Fruit fly (Drosophila melanogaster): ENCODE measurements around the gene nebu.

nebu gene

dm6 chr3L:12835511-12836479 lies 7.1 kb downstream of the nebu start:
- TF ChIP-seq CTCF (optimal IDR thresholded peaks at IDR 0.05) (no peak), CG8478 (optimal IDR thresholded peaks at IDR 0.05) (no peak)

dm6 chr3L:12834526-12835213 lies 8.2 kb downstream of the nebu start:
- TF ChIP-seq CG8478 (optimal IDR thresholded peaks at IDR 0.05) (no peak), CTCF (optimal IDR thresholded peaks at IDR 0.05) (no peak)

dm6 chr3L:12833864-12834525 lies 8.9 kb downstream of the nebu start:
- no peak for TF ChIP-seq CG8478 (optimal IDR thresholded peaks at IDR 0.05)
- TF ChIP-seq CTCF (optimal IDR thresholded peaks at IDR 0.05), result no peak

- TF ChIP-seq CTCF (optimal IDR thresholded peaks at IDR 0.05), result no peak
- no peak for TF ChIP-seq CG8478 (optimal IDR thresholded peaks at IDR 0.05)
Measured at dm6 chr3L:12833354-12833753, 9.6 kb downstream of the nebu start.

dm6 chr3L:12832355-12832881 lies 10.5 kb downstream of the nebu start:
- TF ChIP-seq CTCF (optimal IDR thresholded peaks at IDR 0.05) (no peak), CG8478 (optimal IDR thresholded peaks at IDR 0.05) (no peak)

dm6 chr3L:12831290-12831952 lies 11.5 kb downstream of the nebu start:
- no peak for TF ChIP-seq CTCF (optimal IDR thresholded peaks at IDR 0.05)
- TF ChIP-seq CG8478 (optimal IDR thresholded peaks at IDR 0.05), result no peak

DNA sequence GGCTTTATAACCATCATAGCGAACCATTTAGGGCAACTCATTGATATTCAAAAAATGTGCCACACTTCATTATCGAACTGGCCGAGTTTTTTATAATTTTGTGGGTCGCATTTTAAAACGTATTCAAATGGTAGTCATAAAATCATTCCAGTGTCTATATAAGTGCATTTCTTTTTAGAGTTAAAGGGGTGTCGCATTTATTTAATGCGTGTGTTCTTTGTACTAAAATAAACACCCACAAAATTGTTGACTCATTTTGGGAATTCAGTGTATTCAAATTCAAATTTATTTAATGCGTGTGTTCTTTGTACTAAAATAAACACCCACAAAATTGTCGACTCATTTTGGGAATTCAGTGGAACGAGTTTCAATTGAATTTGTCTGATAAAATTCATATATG lies 12.5 kb downstream of the nebu start:
- TF ChIP-seq CG8478 (optimal IDR thresholded peaks at IDR 0.05) (no peak), CTCF (optimal IDR thresholded peaks at IDR 0.05) (no peak)

DNA sequence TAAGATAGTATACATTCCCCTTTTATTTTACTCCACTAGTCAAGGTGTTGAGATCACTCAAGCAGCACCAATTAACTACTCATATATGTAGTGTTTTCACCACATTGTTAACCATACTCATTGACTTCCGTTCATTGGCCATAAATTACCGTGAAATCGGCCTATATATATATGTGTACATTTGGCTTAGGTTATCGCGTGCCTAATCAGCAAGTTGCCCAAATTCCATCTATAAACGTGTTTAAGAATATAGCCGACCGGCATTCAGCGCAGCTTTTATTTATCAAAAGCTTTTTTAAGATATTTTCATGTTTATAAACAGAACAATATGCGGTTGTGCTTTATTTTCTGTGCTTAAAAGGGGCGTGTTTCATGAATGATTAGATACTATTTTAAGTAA lies 14.4 kb downstream of the nebu start:
- no peak for TF ChIP-seq CTCF (optimal IDR thresholded peaks at IDR 0.05)
- TF ChIP-seq CG8478 (optimal IDR thresholded peaks at IDR 0.05), result no peak

DNA sequence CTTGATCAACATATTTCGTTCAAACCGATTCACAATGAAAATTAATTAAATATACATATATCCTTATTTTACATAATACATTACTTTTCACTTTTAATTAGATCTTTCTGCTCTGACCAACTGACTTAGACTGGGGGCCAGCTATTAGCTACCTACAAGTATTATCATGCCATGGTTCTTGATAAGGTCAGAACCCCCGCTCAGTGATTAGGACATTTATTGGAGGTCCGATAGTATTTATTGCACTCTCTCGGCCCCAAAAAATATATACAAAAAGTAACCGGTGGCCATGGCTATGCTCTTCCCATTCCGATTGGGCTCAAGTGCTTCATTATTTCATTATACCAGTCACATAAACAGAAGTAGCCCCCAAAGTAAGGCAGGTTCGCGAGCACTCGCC lies 15.2 kb downstream of the nebu start:
- TF ChIP-seq CTCF (optimal IDR thresholded peaks at IDR 0.05) (no peak), CG8478 (optimal IDR thresholded peaks at IDR 0.05) (no peak)

dm6 chr3L:12815756-12816155 lies 27.1 kb downstream of the nebu start:
- TF ChIP-seq CG8478 (optimal IDR thresholded peaks at IDR 0.05) (no peak), CTCF (optimal IDR thresholded peaks at IDR 0.05) (no peak)

- no peak for TF ChIP-seq CG8478 (optimal IDR thresholded peaks at IDR 0.05)
Measured at dm6 chr3L:12814806-12815205, 28.1 kb downstream of the nebu start.

DNA sequence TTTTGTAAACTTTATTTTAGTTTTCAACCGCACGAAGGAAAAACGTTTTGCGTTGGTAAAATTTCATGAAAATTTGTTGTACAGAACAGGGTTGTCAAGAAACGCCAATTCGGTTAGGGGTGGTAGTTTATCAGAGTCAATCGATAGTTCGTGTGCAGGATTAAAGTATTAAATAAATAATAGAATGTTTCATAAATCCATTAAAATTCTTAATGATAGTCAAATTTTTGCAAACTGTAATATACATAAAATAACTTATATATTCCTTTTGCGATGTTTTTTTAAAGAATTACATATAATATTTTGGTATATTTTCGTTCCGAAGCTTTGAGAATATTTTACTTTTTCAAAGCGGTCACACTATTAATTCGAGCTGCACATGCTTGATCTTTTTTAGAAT lies 29.0 kb downstream of the nebu start, which contains the start of the genes Sf3a2 and CG42588:
Sf3a2 (minus strand) TSS at position 113 of the 400 bp plus-strand sequence.
CG42588 (plus strand) TSS at position 348 of the 400 bp plus-strand sequence.
- no peak for TF ChIP-seq CG8478 (optimal IDR thresholded peaks at IDR 0.05)
- no peak for TF ChIP-seq CTCF (optimal IDR thresholded peaks at IDR 0.05)

DNA sequence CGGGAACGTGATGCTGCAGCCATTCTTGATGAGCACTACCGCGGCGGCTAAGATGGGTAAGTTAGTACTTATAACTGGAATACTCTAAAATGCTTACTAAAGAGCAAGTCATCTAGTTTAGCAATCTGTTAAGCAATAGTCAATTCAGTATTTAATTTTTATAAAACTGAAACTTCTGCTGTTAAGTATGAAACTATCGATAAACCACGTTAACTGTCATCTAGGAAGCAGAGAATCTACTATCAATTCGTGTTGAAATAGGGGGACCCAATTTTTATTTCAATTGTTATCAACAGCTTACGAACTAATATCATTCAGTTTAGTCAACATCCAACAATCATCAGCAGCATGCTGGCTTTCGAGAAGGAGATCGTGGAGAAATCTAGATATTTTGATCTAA lies 34.5 kb downstream of the nebu start, which contains the start of gene CG32110:
CG32110 (plus strand) TSS at position 301 of the 400 bp plus-strand sequence.
- TF ChIP-seq CG8478 (optimal IDR thresholded peaks at IDR 0.05), result no peak
- TF ChIP-seq CTCF (optimal IDR thresholded peaks at IDR 0.05), result no peak

DNA sequence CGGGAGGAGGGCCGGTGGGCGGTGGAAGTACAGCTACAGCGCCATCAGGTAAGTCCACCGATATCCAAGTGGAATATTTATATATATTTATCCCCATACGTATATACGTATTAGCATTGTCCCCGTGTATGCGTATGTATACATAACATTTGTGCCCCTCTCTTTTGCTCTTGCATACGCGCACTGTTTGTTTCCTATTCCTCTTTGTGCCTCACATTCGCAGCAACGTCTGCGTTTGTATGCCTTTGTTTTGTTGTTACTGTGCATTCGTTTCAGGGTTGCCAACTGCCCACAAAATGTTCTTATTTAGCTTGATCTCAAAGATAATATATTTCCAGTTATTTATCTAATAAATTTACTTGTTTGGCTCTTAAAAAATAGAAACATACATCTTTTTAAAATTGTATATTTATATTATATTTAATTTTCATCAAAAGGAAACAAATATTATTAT lies 36.6 kb downstream of the nebu start:
- TF ChIP-seq CG8478 (optimal IDR thresholded peaks at IDR 0.05) (no peak), CTCF (optimal IDR thresholded peaks at IDR 0.05) (no peak)
